Fruit fly (Drosophila melanogaster): Measurements from ENCODE around the gene CG6333.

Gene CG6333

DNA sequence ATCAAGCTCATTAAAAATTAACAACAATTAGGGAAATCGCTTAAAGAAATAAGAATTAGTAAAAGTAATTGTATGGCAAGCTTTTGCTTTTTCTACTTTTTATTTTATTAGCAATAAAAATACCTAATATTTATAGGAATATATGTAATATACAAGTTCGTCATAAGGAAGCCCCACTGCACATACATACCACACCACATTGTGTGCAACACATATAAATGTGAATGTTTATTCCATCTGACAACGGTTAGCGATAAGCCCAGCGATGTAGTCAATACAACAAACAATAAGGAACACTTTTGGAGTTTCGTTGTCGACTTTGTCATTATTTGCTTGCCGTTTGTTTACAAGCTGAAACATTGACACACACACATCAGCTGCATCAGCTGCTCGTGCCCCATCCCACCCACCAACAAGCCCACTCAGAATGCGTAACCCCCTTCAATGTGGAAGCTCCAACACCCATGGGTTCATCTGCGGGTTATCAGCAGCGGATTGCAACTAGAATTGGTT lies 694 bp downstream of the CG6333 start (continued):
- TF ChIP-seq slou (GFP tag; optimal IDR thresholded peaks at IDR 0.05) (no peak), CG15479 (GFP tag; optimal IDR thresholded peaks at IDR 0.05) (no peak), CG6765 (GFP tag; optimal IDR thresholded peaks at IDR 0.05) (no peak), CG17612 (GFP tag; IDR thresholded peaks at IDR 0.05) (no peak), stwl (tag; optimal IDR thresholded peaks at IDR 0.05) (peak; percentile 37), tup (GFP tag; optimal IDR thresholded peaks at IDR 0.05) (peak; percentile 62), gsb (GFP tag; IDR thresholded peaks at IDR 0.05) (no peak), CG4854 (GFP tag; optimal IDR thresholded peaks at IDR 0.05) (peak; percentile 67), Dek (tag; optimal IDR thresholded peaks at IDR 0.05) (no peak), ap (GFP tag; IDR thresholded peaks at IDR 0.05) (peak; percentile 30; the same call in 1 of the 2 replicates), CG13894 (tag; optimal IDR thresholded peaks at IDR 0.05) (no peak), CG2889 (GFP tag; IDR thresholded peaks at IDR 0.05) (no peak), CG17186 (GFP tag; optimal IDR thresholded peaks at IDR 0.05) (peak; percentile 88), HLHmδ (GFP tag; optimal IDR thresholded peaks at IDR 0.05) (peak; percentile 99), Spps (tag; optimal IDR thresholded peaks at IDR 0.05) (peak; percentile 84), emc (GFP tag; optimal IDR thresholded peaks at IDR 0.05) (no peak), CG6689 (GFP tag; IDR thresholded peaks at IDR 0.05) (no peak), CG3163 (GFP tag; optimal IDR thresholded peaks at IDR 0.05) (no peak), al (GFP tag; IDR thresholded peaks at IDR 0.05) (no peak), CG3995 (GFP tag; optimal IDR thresholded peaks at IDR 0.05) (no peak), Opbp (GFP tag; IDR thresholded peaks at IDR 0.05; ENCODE audit: partially characterized antibody) (no peak), seq (GFP tag; IDR thresholded peaks at IDR 0.05) (no peak), Rx (GFP tag; IDR thresholded peaks at IDR 0.05) (no peak), CG13624 (GFP tag; optimal IDR thresholded peaks at IDR 0.05) (no peak), cwo (GFP tag; optimal IDR thresholded peaks at IDR 0.05) (no peak), CG3838 (GFP tag; optimal IDR thresholded peaks at IDR 0.05) (peak; percentile 67), CG8290 (GFP tag; optimal IDR thresholded peaks at IDR 0.05) (peak; percentile 63), CG8290 (tag; optimal IDR thresholded peaks at IDR 0.05) (peak; percentile 77 to 96), fd3F (GFP tag; optimal IDR thresholded peaks at IDR 0.05) (no peak), MESR4 (GFP tag; optimal IDR thresholded peaks at IDR 0.05) (peak; percentile 19), Ada2b (GFP tag; IDR thresholded peaks at IDR 0.05) (no peak), CG18764 (GFP tag; optimal IDR thresholded peaks at IDR 0.05) (peak; percentile 80), CG15073 (GFP tag; optimal IDR thresholded peaks at IDR 0.05) (no peak), dmrt99B (tag; optimal IDR thresholded peaks at IDR 0.05) (peak; percentile 72), CG13296 (GFP tag; optimal IDR thresholded peaks at IDR 0.05) (peak; percentile 34), dysf (GFP tag; IDR thresholded peaks at IDR 0.05) (no peak), crp (GFP tag; optimal IDR thresholded peaks at IDR 0.05) (peak in 1 of 2 experiments; percentile 57), CG9817 (tag; optimal IDR thresholded peaks at IDR 0.05) (peak; percentile 41), CG10147 (GFP tag; optimal IDR thresholded peaks at IDR 0.05) (no peak), sima (GFP tag; optimal IDR thresholded peaks at IDR 0.05) (no peak), ems (GFP tag; optimal IDR thresholded peaks at IDR 0.05) (no peak), fu2 (GFP tag; optimal IDR thresholded peaks at IDR 0.05) (no peak), Asciz (GFP tag; optimal IDR thresholded peaks at IDR 0.05) (peak; percentile 96), CG6854 (GFP tag; optimal IDR thresholded peaks at IDR 0.05) (peak; percentile 45), Dfd (GFP tag; optimal IDR thresholded peaks at IDR 0.05) (no peak), CG6654 (GFP tag; optimal IDR thresholded peaks at IDR 0.05) (peak; percentile 59), row (GFP tag; IDR thresholded peaks at IDR 0.05) (peak; percentile 54; the same call in 2 of the 3 replicates), CG7745 (tag; optimal IDR thresholded peaks at IDR 0.05) (peak; percentile 94), CG16863 (GFP tag; optimal IDR thresholded peaks at IDR 0.05) (peak; percentile 57), ATbp (GFP tag; optimal IDR thresholded peaks at IDR 0.05) (peak; percentile 99), ttk (GFP tag; IDR thresholded peaks at IDR 0.05) (no peak)

Data from whole organism, embryonic.